Fruit fly (Drosophila melanogaster): ENCODE measurements around the gene CG8260.

Gene CG8260

DNA sequence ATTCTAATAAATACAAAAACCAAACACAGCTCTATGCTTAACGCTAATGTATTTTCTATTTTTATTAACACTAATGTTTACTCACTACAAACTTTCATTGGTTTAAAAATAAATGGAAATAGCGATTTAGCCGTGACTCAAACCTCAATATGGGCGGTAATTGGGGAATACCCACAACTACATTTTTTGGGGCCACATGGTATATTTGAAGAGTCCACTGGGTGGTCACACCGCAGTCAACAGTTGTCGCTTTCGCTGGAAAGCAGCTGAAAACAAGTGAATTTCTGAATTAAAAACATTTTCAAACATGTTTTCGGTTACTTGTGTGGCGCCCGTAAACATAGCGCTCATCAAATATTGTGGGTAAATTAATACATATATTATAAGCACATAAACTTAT is 7.2 kb upstream of the CG8260 start, which contains the start of gene Mvd (continued):
- TF ChIP-seq cato (GFP tag; optimal IDR thresholded peaks at IDR 0.05; ENCODE audit: borderline replicate concordance) (no peak), insv (GFP tag; optimal IDR thresholded peaks at IDR 0.05) (peak in 1 of 2 experiments; percentile 24), HLHmδ (GFP tag; optimal IDR thresholded peaks at IDR 0.05) (no peak), yki (optimal IDR thresholded peaks at IDR 0.05) (no peak), Atf3 (GFP tag; optimal IDR thresholded peaks at IDR 0.05) (no peak), CG14050 (GFP tag; IDR thresholded peaks at IDR 0.05) (no peak), wek (GFP tag; optimal IDR thresholded peaks at IDR 0.05) (peak; percentile 99), sd (tag; optimal IDR thresholded peaks at IDR 0.05) (no peak), Sry-δ (GFP tag; optimal IDR thresholded peaks at IDR 0.05) (peak; percentile 53), Dek (tag; optimal IDR thresholded peaks at IDR 0.05) (no peak), ken (GFP tag; IDR thresholded peaks at IDR 0.05) (peak; percentile 6; the same call in 1 of the 3 replicates), BEAF-32 (GFP tag; optimal IDR thresholded peaks at IDR 0.05) (peak; percentile 54), stwl (tag; optimal IDR thresholded peaks at IDR 0.05) (peak; percentile 44), CG16779 (GFP tag; IDR thresholded peaks at IDR 0.05) (no peak), bigmax (GFP tag; optimal IDR thresholded peaks at IDR 0.05) (peak; percentile 68), gfzf (GFP tag; optimal IDR thresholded peaks at IDR 0.05) (peak; percentile 94), CG11247 (GFP tag; IDR thresholded peaks at IDR 0.05) (no peak), CG8944 (GFP tag; optimal IDR thresholded peaks at IDR 0.05) (peak; percentile 16), MBD-R2 (GFP tag; IDR thresholded peaks at IDR 0.05) (peak; percentile 78), CG4730 (GFP tag; IDR thresholded peaks at IDR 0.05) (no peak), pzg (GFP tag; optimal IDR thresholded peaks at IDR 0.05) (peak; percentile 92), Mad (GFP tag; optimal IDR thresholded peaks at IDR 0.05) (no peak), knrl (GFP tag; IDR thresholded peaks at IDR 0.05; ENCODE audit: partially characterized antibody) (peak; percentile 10; the same call in 1 of the 3 replicates), Dref (GFP tag; IDR thresholded peaks at IDR 0.05) (peak; percentile 46), CG10274 (GFP tag; optimal IDR thresholded peaks at IDR 0.05) (no peak), CG2120 (GFP tag; optimal IDR thresholded peaks at IDR 0.05) (no peak), CG30020 (tag; optimal IDR thresholded peaks at IDR 0.05) (peak; percentile 39), Hsf (GFP tag; optimal IDR thresholded peaks at IDR 0.05) (no peak), Mes4 (GFP tag; optimal IDR thresholded peaks at IDR 0.05) (no peak), sima (GFP tag; optimal IDR thresholded peaks at IDR 0.05) (no peak), Ets97D (GFP tag; optimal IDR thresholded peaks at IDR 0.05) (peak; percentile 77), scrt (GFP tag; optimal IDR thresholded peaks at IDR 0.05) (peak; percentile 80), CG15073 (GFP tag; optimal IDR thresholded peaks at IDR 0.05) (no peak), kni (GFP tag; optimal IDR thresholded peaks at IDR 0.05) (no peak), CG16813 (GFP tag; IDR thresholded peaks at IDR 0.05; ENCODE audit: partially characterized antibody) (no peak), CG12155 (GFP tag; optimal IDR thresholded peaks at IDR 0.05) (no peak), sug (tag; optimal IDR thresholded peaks at IDR 0.05) (peak; percentile 35), CG3847 (GFP tag; IDR thresholded peaks at IDR 0.05) (no peak), gce (GFP tag; IDR thresholded peaks at IDR 0.05) (no peak), HmgZ (tag; optimal IDR thresholded peaks at IDR 0.05) (peak; percentile 74), CG8388 (GFP tag; optimal IDR thresholded peaks at IDR 0.05) (no peak), CG10147 (GFP tag; optimal IDR thresholded peaks at IDR 0.05) (no peak), ase (GFP tag; IDR thresholded peaks at IDR 0.05) (no peak), CG9797 (GFP tag; optimal IDR thresholded peaks at IDR 0.05) (peak; percentile 82), CG10462 (GFP tag; optimal IDR thresholded peaks at IDR 0.05) (no peak), CG34376 (GFP tag; optimal IDR thresholded peaks at IDR 0.05) (peak; percentile 7), dimm (GFP tag; IDR thresholded peaks at IDR 0.05) (no peak), CG4282 (GFP tag; optimal IDR thresholded peaks at IDR 0.05) (no peak), Nf-YC (tag; optimal IDR thresholded peaks at IDR 0.05) (no peak), gro (GFP tag; optimal IDR thresholded peaks at IDR 0.05) (peak; percentile 6), schlank (tag; optimal IDR thresholded peaks at IDR 0.05) (no peak), CG11723 (GFP tag; optimal IDR thresholded peaks at IDR 0.05) (no peak)
